Fruit fly (Drosophila melanogaster): ENCODE measurements around the gene CG2519.

Gene CG2519

dm6 chr3R:5547464-5547943, at the start of gene CG2519:
CG2519 (minus strand) TSS chr3R:5547775.
- no peak for TF ChIP-seq Sin3A (optimal IDR thresholded peaks at IDR 0.05)
- no peak for TF ChIP-seq Myc (optimal IDR thresholded peaks at IDR 0.05)
- no peak for TF ChIP-seq psq (optimal IDR thresholded peaks at IDR 0.05)
- no peak for TF ChIP-seq h (optimal IDR thresholded peaks at IDR 0.05)
- TF ChIP-seq insv (optimal IDR thresholded peaks at IDR 0.05), result no peak
- no peak for TF ChIP-seq ttk (optimal IDR thresholded peaks at IDR 0.05)

DNA sequence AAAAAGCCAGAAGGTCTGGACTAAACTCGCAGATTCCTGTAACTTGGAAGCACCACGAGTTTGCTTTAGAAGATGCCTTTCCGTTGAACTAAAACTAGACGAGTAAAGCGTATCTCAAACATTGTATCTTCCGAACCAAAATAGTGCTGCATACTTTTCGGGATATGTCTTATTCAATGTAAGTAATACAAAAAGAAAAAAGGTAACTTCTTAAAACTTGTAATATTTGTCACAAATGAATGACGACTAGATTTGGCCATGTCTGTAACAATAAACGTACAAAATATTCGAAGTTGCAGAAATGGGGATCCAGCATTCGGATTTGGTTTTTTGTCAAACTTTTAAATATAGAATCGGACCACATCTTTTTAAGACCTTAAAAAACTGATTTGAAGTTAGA, 47.3 kb upstream of the CG2519 start:
- no peak for TF ChIP-seq h (optimal IDR thresholded peaks at IDR 0.05)
- no peak for TF ChIP-seq Sin3A (optimal IDR thresholded peaks at IDR 0.05)
- TF ChIP-seq Myc (optimal IDR thresholded peaks at IDR 0.05), result no peak
- no peak for TF ChIP-seq psq (optimal IDR thresholded peaks at IDR 0.05)
- no peak for TF ChIP-seq ttk (optimal IDR thresholded peaks at IDR 0.05)
- no peak for TF ChIP-seq insv (optimal IDR thresholded peaks at IDR 0.05)

DNA sequence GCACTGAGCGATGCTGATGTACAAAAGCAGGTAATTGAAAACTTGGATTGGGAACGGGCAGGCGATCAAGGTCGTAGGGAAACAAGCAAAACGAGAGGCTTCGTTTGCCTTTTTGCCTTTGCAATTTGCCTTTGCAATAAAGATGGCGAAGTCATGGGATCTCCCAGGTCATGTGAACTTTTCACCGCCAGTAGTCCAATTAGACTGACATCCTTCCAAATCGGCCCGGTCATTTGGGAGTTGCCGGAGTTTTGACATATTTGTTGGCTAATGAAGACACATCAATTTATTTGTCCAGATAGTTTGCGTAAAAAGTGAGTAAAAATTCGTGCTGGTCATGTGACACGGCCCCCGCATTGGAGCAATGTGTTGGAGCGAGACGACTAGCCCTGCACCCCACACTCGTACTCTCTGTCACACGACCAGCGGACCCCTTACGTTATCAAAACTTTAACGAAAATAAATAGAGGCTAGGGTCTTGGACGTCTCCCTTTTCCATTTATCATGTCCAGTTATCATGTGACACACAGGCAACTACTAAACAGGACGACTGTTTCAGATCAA, 44.5 kb upstream of the CG2519 start:
- TF ChIP-seq insv (optimal IDR thresholded peaks at IDR 0.05), result no peak
- no peak for TF ChIP-seq ttk (optimal IDR thresholded peaks at IDR 0.05)
- TF ChIP-seq Sin3A (optimal IDR thresholded peaks at IDR 0.05), result no peak
- TF ChIP-seq Myc (optimal IDR thresholded peaks at IDR 0.05), result no peak
- TF ChIP-seq h (optimal IDR thresholded peaks at IDR 0.05), result no peak
- TF ChIP-seq psq (optimal IDR thresholded peaks at IDR 0.05), result no peak

DNA sequence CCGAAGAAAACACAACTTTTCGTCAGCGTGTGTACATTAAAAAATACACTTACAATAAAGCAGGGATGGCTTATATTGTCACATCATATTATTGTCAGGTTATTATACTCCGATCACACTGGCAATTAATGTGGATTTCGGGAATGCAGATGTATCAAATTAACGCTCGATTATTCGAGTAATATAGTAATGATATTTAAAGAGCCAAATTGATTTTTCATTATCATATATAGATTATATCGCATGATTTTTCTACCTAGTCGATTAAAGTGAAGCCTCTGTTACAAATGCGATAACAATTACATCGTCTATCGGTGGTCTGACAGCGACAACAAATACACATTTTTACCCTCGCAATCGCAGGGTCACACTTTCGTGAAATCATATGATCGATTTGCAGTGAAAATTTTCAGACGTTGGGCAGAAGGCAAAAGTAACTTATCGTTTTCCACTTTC, 43.9 kb upstream of the CG2519 start, which contains the start of the genes noi and Vha26:
Gene noi, minus strand, starts transcription at position 62 of the 456 bp plus-strand sequence.
Gene Vha26, plus strand, starts transcription at position 366 of the 456 bp plus-strand sequence.
- TF ChIP-seq insv (optimal IDR thresholded peaks at IDR 0.05) (no peak), ttk (optimal IDR thresholded peaks at IDR 0.05) (no peak), Sin3A (optimal IDR thresholded peaks at IDR 0.05) (no peak), h (optimal IDR thresholded peaks at IDR 0.05) (no peak)

DNA sequence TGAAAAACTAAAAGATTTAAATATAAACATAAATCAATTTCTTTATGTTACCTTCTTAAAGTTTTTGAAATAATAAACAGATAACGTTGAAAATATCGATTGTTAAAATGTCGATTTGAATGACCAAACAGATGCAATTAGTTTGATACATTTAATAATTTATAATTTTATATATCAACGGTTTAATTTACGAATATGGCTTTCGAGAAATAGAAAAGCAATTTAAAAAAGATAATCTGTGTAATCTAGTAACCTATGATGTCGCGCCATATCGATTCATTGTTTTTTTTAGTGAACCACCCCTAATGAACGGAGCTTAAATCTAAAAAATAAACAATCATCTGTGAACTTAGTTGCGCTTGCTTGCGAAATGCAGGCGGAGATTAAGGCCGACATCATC, 41.0 kb upstream of the CG2519 start, which contains the start of gene PolZ2:
Gene PolZ2, plus strand, starts transcription at position 301 of the 400 bp plus-strand sequence.
- TF ChIP-seq Myc (optimal IDR thresholded peaks at IDR 0.05) (no peak), Sin3A (optimal IDR thresholded peaks at IDR 0.05) (no peak), ttk (optimal IDR thresholded peaks at IDR 0.05) (no peak), insv (optimal IDR thresholded peaks at IDR 0.05) (no peak), h (optimal IDR thresholded peaks at IDR 0.05) (no peak), psq (optimal IDR thresholded peaks at IDR 0.05) (no peak)

dm6 chr3R:5587863-5588519, 40.4 kb upstream of the CG2519 start, which contains the start of gene CG2926:
CG2926 (minus strand) TSS chr3R:5588380.
- no peak for TF ChIP-seq insv (optimal IDR thresholded peaks at IDR 0.05)
- TF ChIP-seq h (optimal IDR thresholded peaks at IDR 0.05), result no peak
- no peak for TF ChIP-seq Sin3A (optimal IDR thresholded peaks at IDR 0.05)
- TF ChIP-seq ttk (optimal IDR thresholded peaks at IDR 0.05), result no peak
- no peak for TF ChIP-seq Myc (optimal IDR thresholded peaks at IDR 0.05)
- no peak for TF ChIP-seq psq (optimal IDR thresholded peaks at IDR 0.05)

- TF ChIP-seq ttk (optimal IDR thresholded peaks at IDR 0.05), result no peak
- TF ChIP-seq h (optimal IDR thresholded peaks at IDR 0.05), result no peak
- TF ChIP-seq Myc (optimal IDR thresholded peaks at IDR 0.05), result no peak
- no peak for TF ChIP-seq insv (optimal IDR thresholded peaks at IDR 0.05)
- TF ChIP-seq psq (optimal IDR thresholded peaks at IDR 0.05), result no peak
- no peak for TF ChIP-seq Sin3A (optimal IDR thresholded peaks at IDR 0.05)
Observed at dm6 chr3R:5573883-5574282, 26.3 kb upstream of the CG2519 start.

dm6 chr3R:5572900-5573665, 25.5 kb upstream of the CG2519 start:
- TF ChIP-seq ttk (optimal IDR thresholded peaks at IDR 0.05) (no peak), insv (optimal IDR thresholded peaks at IDR 0.05) (no peak), Sin3A (optimal IDR thresholded peaks at IDR 0.05) (no peak), h (optimal IDR thresholded peaks at IDR 0.05) (no peak), psq (optimal IDR thresholded peaks at IDR 0.05) (no peak), Myc (optimal IDR thresholded peaks at IDR 0.05) (no peak)

DNA sequence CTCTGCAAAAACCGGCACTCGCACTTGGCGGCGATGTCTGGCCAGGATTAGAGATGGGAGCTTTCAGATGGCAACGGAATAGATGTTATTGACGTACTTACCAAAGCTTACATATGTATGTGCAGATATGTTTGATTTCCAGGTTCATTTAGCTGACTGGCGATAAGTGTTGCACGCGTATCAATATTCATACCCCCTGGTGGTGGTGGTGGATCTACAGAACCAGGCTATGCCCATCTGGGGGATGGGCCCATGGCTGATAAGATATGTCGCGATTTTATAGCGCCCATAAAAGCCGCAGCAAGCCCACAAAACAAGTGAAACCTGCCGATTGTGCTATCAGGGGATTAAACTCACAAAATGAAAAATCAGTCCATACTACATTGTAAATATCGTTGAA, 24.2 kb upstream of the CG2519 start:
- no peak for TF ChIP-seq h (optimal IDR thresholded peaks at IDR 0.05)
- TF ChIP-seq psq (optimal IDR thresholded peaks at IDR 0.05), result no peak
- no peak for TF ChIP-seq ttk (optimal IDR thresholded peaks at IDR 0.05)
- no peak for TF ChIP-seq Myc (optimal IDR thresholded peaks at IDR 0.05)
- TF ChIP-seq insv (optimal IDR thresholded peaks at IDR 0.05), result no peak
- TF ChIP-seq Sin3A (optimal IDR thresholded peaks at IDR 0.05), result no peak

dm6 chr3R:5571437-5571750, 23.8 kb upstream of the CG2519 start:
- TF ChIP-seq ttk (optimal IDR thresholded peaks at IDR 0.05) (no peak), Myc (optimal IDR thresholded peaks at IDR 0.05) (no peak), insv (optimal IDR thresholded peaks at IDR 0.05) (no peak), Sin3A (optimal IDR thresholded peaks at IDR 0.05) (no peak), psq (optimal IDR thresholded peaks at IDR 0.05) (no peak), h (optimal IDR thresholded peaks at IDR 0.05) (no peak)

dm6 chr3R:5570635-5571436, 23.3 kb upstream of the CG2519 start, which contains the start of gene CRMP:
CRMP (plus strand) TSS chr3R:5571108.
- TF ChIP-seq Sin3A (optimal IDR thresholded peaks at IDR 0.05) (no peak), insv (optimal IDR thresholded peaks at IDR 0.05) (no peak), h (optimal IDR thresholded peaks at IDR 0.05) (no peak), ttk (optimal IDR thresholded peaks at IDR 0.05) (no peak), psq (optimal IDR thresholded peaks at IDR 0.05) (no peak), Myc (optimal IDR thresholded peaks at IDR 0.05) (no peak)
